Fruit fly (Drosophila melanogaster) whole organism, prepupa: ENCODE data around the gene cdi.

Experiments used
- CG10631 ChIP-seq: fragments of 200-800 bp; sonication (Bioruptor generic); optimal IDR thresholded peaks from 2 replicates; lab custom pipeline; 2016; ENCODE audit warnings: missing biosample characterization, missing genetic modification characterization
- CG10669 ChIP-seq: fragments of 200-800 bp; sonication (Bioruptor generic); optimal IDR thresholded peaks from 3 replicates; lab custom pipeline; 2018; ENCODE audit warnings: missing biosample characterization, mild to moderate bottlenecking, missing genetic modification characterization, moderate library complexity
- CG11762 ChIP-seq: fragments of 200-800 bp; sonication (Bioruptor generic); optimal IDR thresholded peaks from 3 replicates; lab custom pipeline; 2016; ENCODE audit warnings: missing biosample characterization, missing genetic modification characterization; ENCODE audit not compliant: insufficient read depth
- CG11902 ChIP-seq: fragments of 200-800 bp; sonication (Bioruptor generic); optimal IDR thresholded peaks from 3 replicates; lab custom pipeline; 2016; ENCODE audit warnings: missing biosample characterization, missing genetic modification characterization
- CG1621 ChIP-seq: fragments of 200-800 bp; sonication (Bioruptor generic); optimal IDR thresholded peaks from 3 replicates; lab custom pipeline; 2018; ENCODE audit warnings: missing biosample characterization, mild to moderate bottlenecking, missing genetic modification characterization
- CG16779 ChIP-seq: fragments of 200-800 bp; sonication (Bioruptor generic); optimal IDR thresholded peaks from 3 replicates; lab custom pipeline; 2017; ENCODE audit warnings: missing biosample characterization, mild to moderate bottlenecking, missing genetic modification characterization
- CG3032 ChIP-seq: fragments of 200-800 bp; optimal IDR thresholded peaks from 2 replicates; lab custom pipeline; 2019; ENCODE audit warnings: missing biosample characterization, mild to moderate bottlenecking, missing genetic modification characterization, moderate library complexity
- CG31627 ChIP-seq: fragments of 200-800 bp; sonication (Bioruptor generic); optimal IDR thresholded peaks from 3 replicates; lab custom pipeline; 2016; ENCODE audit warnings: missing biosample characterization, missing genetic modification characterization
- CG3919 ChIP-seq: fragments of 200-800 bp; sonication (Bioruptor generic); optimal IDR thresholded peaks from 3 replicates; lab custom pipeline; 2016; ENCODE audit warnings: missing biosample characterization, missing genetic modification characterization
- CG4318 ChIP-seq: fragments of 200-800 bp; sonication (Bioruptor generic); optimal IDR thresholded peaks from 3 replicates; lab custom pipeline; 2017; ENCODE audit warnings: missing biosample characterization, mild to moderate bottlenecking, missing genetic modification characterization
- CG6792 ChIP-seq: fragments of 200-800 bp; sonication (Bioruptor generic); optimal IDR thresholded peaks from 3 replicates; lab custom pipeline; 2016; ENCODE audit warnings: missing biosample characterization, missing genetic modification characterization
- CG6854 ChIP-seq: fragments of 200-800 bp; sonication (Bioruptor generic); optimal IDR thresholded peaks from 2 replicates; lab custom pipeline; 2017; ENCODE audit warnings: missing biosample characterization, mild to moderate bottlenecking, missing genetic modification characterization
- CG7368 ChIP-seq: fragments of 200-800 bp; sonication (Bioruptor generic); optimal IDR thresholded peaks from 3 replicates; lab custom pipeline; 2016; ENCODE audit warnings: missing biosample characterization, missing genetic modification characterization
- CG8632 ChIP-seq: fragments of 200-800 bp; sonication (Bioruptor generic); optimal IDR thresholded peaks from 3 replicates; lab custom pipeline; 2016; ENCODE audit warnings: missing biosample characterization, missing genetic modification characterization
- CG9139 ChIP-seq: fragments of 200-800 bp; sonication (Bioruptor generic); optimal IDR thresholded peaks from 3 replicates; lab custom pipeline; 2017; ENCODE audit warnings: missing biosample characterization, mild to moderate bottlenecking, missing genetic modification characterization
- Eip78C ChIP-seq: fragments of 200-800 bp; sonication (Bioruptor generic); peaks from one replicate; lab custom pipeline; 2016; ENCODE audit warnings: missing biosample characterization, missing genetic modification characterization
- Ets21C ChIP-seq: fragments of 200-800 bp; sonication (Bioruptor generic); optimal IDR thresholded peaks from 3 replicates; lab custom pipeline; 2016; ENCODE audit warnings: missing biosample characterization, missing genetic modification characterization
- Hr38 ChIP-seq: sonication (Bioruptor generic); optimal IDR thresholded peaks from 2 replicates; lab custom pipeline; 2016; ENCODE audit warnings: missing biosample characterization, missing genetic modification characterization
- Hr39 ChIP-seq: fragments of 200-800 bp; sonication (Bioruptor generic); optimal IDR thresholded peaks from 2 replicates; lab custom pipeline; 2016; ENCODE audit warnings: missing biosample characterization, missing genetic modification characterization
- Met ChIP-seq: fragments of 200-800 bp; sonication (Bioruptor generic); optimal IDR thresholded peaks from 3 replicates; lab custom pipeline; 2016; ENCODE audit warnings: missing biosample characterization, missing genetic modification characterization
- Smox ChIP-seq: fragments of 200-800 bp; sonication (Bioruptor generic); optimal IDR thresholded peaks from 3 replicates; lab custom pipeline; 2016; ENCODE audit warnings: missing biosample characterization, missing genetic modification characterization
- Sox102F ChIP-seq: fragments of 200-800 bp; sonication (Bioruptor generic); optimal IDR thresholded peaks from 2 replicates; lab custom pipeline; 2016; ENCODE audit warnings: missing biosample characterization, mild to moderate bottlenecking, missing genetic modification characterization
- Sox14 ChIP-seq: fragments of 200-800 bp; sonication (Bioruptor generic); optimal IDR thresholded peaks from 3 replicates; lab custom pipeline; 2016; ENCODE audit warnings: missing biosample characterization, missing genetic modification characterization
- achi ChIP-seq: fragments of 200-800 bp; sonication (Bioruptor generic); optimal IDR thresholded peaks from 3 replicates; lab custom pipeline; 2016; ENCODE audit warnings: missing biosample characterization, missing genetic modification characterization
- dac ChIP-seq: fragments of 200-800 bp; sonication (Bioruptor generic); optimal IDR thresholded peaks from 2 replicates; lab custom pipeline; 2017; ENCODE audit warnings: missing biosample characterization, mild to moderate bottlenecking, missing genetic modification characterization
- eg ChIP-seq: fragments of 200-800 bp; sonication (Bioruptor generic); IDR thresholded peaks from 3 replicates; pipeline ENCODE4 v1.3.6; 2022; ENCODE audit warnings: missing biosample characterization, missing genetic modification characterization
- fkh ChIP-seq: fragments of 200-800 bp; sonication (Bioruptor generic); optimal IDR thresholded peaks from 3 replicates; lab custom pipeline; 2017; ENCODE audit warnings: missing biosample characterization, mild to moderate bottlenecking, missing genetic modification characterization, moderate library complexity
- lz ChIP-seq: fragments of 200-800 bp; sonication (Bioruptor generic); optimal IDR thresholded peaks from 3 replicates; lab custom pipeline; 2016; ENCODE audit warnings: missing biosample characterization, missing genetic modification characterization
- net ChIP-seq: fragments of 200-800 bp; sonication (Bioruptor generic); optimal IDR thresholded peaks from 3 replicates; lab custom pipeline; 2016; ENCODE audit warnings: missing biosample characterization, missing genetic modification characterization
- ss ChIP-seq, 2 experiments: fragments of 200-800 bp; sonication (Bioruptor generic); optimal IDR thresholded peaks; 2 replicates in 1 of 2; 3 replicates in 1 of 2; lab custom pipeline; 2017 to 2018; ENCODE audit warnings: mild to moderate bottlenecking in 2 of 2, missing biosample characterization in 2 of 2, missing genetic modification characterization in 2 of 2, moderate library complexity in 1 of 2
- svp ChIP-seq: fragments of 200-800 bp; sonication (Bioruptor generic); peaks from one replicate; lab custom pipeline; 2016; ENCODE audit warnings: missing biosample characterization, missing genetic modification characterization
- topi ChIP-seq: fragments of 200-800 bp; sonication (Bioruptor generic); optimal IDR thresholded peaks from 3 replicates; lab custom pipeline; 2016; ENCODE audit warnings: missing biosample characterization, missing genetic modification characterization
- vri ChIP-seq: fragments of 200-800 bp; sonication (Bioruptor generic); optimal IDR thresholded peaks from 3 replicates; lab custom pipeline; 2016; ENCODE audit warnings: missing biosample characterization, mild to moderate bottlenecking, missing genetic modification characterization

cdi gene

DNA sequence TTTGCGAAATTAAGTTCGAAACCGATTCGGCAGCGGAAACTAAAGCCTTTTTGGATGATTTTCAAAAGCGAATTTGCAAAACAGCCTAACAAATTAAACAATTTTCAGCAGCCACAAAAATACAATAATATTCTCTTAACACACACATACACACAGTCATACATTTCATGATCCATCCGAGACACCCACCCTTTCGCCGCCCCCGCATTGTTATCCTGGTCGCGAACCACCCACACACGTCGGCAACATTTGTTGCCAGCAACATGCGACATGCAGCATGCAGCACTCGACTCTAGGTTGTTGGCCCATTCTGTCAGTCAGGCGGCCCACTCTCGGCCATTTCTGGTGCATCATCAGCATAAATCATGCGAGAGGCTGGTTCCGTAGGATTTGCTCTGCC, 80.0 kb downstream of the cdi start:
- 0 out of 3 replicates have a peak, but pooled peaks have one; percentile 11 for TF ChIP-seq eg (GFP tag; lab: Robert Waterston, UW)
- TF ChIP-seq CG31627 (GFP tag; lab: Kevin White, UChicago) = no peak

DNA sequence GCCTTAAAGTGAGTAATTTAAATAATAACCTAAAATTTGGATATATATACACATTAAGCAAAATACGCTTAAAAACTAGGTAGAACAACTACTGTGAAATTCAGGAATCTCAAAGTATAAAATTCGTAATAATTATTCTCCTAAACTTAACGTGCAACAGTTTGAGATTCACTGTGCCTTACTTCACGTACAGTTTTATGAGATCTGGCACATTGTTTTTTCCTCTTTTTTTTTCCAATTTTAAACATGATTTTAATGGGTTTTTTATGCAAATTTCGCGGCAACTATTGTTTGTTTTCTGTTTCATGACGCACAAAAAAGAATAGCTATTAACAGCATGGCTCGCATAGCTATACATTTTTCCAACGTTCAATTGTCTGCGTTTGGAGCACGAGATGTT, 82.2 kb downstream of the cdi start:
- TF ChIP-seq CG7368 (GFP tag; lab: Kevin White, UChicago) (no peak), Ets21C (GFP tag; lab: Kevin White, UChicago) (no peak), CG6792 (no peak), CG6854 (GFP tag; lab: Kevin White, UChicago) (no peak), Hr39 (GFP tag; lab: Kevin White, UChicago) (no peak), achi (no peak), lz (no peak), Hr38 (GFP tag; lab: Kevin White, UChicago) (no peak), CG16779 (tag; lab: Kevin White, UChicago) (no peak), CG10669 (GFP tag; lab: Kevin White, UChicago) (no peak), topi (GFP tag; lab: Kevin White, UChicago) (no peak), Sox102F (GFP tag; lab: Kevin White, UChicago) (no peak), CG11902 (no peak), CG11762 (no peak), vri (GFP tag; lab: Kevin White, UChicago) (no peak), CG10631 (GFP tag; lab: Kevin White, UChicago) (no peak), Smox (no peak), Met (GFP tag; lab: Kevin White, UChicago) (no peak), CG8632 (GFP tag; lab: Kevin White, UChicago) (no peak), CG4318 (GFP tag; lab: Kevin White, UChicago) (no peak)
- TF ChIP-seq, all 60 proteins: peak for 0

DNA sequence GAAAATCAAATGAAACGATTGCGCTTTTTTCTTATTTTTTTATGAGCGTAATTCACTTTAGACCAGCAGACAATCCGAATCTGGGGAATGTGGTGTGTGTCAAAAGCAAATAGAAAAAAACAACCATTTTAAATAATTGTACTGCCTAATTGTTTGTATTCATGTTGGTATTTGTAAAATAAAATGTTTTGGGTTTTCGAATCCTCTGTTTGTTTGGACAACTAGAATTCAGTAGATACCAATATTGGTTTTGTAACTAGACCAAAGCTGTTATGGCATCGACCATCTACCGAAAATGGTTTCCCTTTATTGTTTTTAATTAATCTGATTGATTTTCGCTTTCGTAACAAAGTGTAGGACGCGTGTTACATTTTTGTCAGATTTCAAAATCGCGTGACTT, 83.1 kb downstream of the cdi start:
- peak; percentile 73 for TF ChIP-seq fkh (GFP tag; lab: Kevin White, UChicago)
- no peak for TF ChIP-seq CG3919

DNA sequence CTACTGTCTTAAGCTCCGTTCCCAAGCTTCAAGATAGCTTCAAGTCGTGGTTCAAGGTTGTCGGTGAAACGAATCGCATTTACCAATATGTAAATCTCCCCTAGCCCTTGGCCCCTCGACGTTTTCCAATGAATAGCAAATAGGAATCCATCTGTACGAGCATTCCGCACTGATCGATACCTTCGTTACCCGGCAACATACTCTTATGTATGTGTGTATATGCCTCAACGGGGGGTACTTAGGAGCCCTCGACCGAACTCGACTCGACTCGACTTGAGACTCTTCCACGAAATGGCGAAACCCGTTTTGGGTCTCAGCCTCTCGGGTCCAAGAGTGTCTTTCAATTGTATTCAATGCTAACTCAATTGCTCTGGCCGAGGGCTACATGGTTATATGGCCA, 92.4 kb downstream of the cdi start:
- TF ChIP-seq CG6854 (GFP tag; lab: Kevin White, UChicago) (no peak), vri (GFP tag; lab: Kevin White, UChicago) (no peak), dac (no peak), Sox14 (GFP tag; lab: Kevin White, UChicago) (no peak), svp (no peak), CG10631 (GFP tag; lab: Kevin White, UChicago) (no peak), CG3032 (tag; lab: Kevin White, UChicago) (no peak), net (GFP tag; lab: Kevin White, UChicago) (no peak), achi (no peak), CG9139 (GFP tag; lab: Kevin White, UChicago) (no peak), CG1621 (tag; lab: Kevin White, UChicago) (no peak)

DNA sequence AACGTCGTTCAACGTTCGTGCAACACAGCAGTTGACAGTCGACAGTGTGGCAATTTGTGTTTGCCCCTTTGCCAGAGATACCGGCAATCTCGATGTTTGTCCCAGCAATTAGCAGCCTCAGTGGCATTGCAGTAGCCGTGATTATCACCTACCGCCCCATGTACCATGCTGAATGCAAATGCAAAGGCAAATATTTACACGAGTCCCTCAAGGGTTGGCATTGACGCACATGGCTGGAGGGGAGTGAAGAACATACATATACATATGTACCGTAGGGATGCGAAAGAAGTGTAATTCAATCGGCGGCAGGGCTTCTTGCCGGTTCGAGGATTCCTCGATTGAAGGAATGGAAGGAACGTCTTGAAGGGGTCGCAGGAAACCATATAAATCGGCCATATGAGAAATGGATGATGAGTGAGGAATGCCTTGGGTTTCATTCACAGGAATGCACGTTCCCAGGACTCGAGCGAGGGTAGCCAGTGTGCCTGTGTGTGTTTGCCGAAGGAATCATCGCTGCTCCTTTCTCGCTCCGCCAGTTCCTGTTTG, 94.1 kb downstream of the cdi start:
- TF ChIP-seq CG7368 (GFP tag; lab: Kevin White, UChicago) = no peak
- TF ChIP-seq svp = peak; percentile 62
- TF ChIP-seq CG9139 (GFP tag; lab: Kevin White, UChicago) = peak; percentile 30
- peak; percentile 71 for TF ChIP-seq Eip78C (GFP tag; lab: Kevin White, UChicago)
- peak in 1 of 2 experiments; percentile 43 for TF ChIP-seq ss (GFP tag; optimal IDR thresholded peaks at IDR 0.05; lab: Kevin White, UChicago)
- TF ChIP-seq fkh (GFP tag; lab: Kevin White, UChicago) = peak; percentile 69
